Worm (Caenorhabditis elegans) whole organism, early embryonic: Measurements from ENCODE around the gene ehbp-1.

Experiments used
- B0310.2 ChIP-seq: sonication (generic microtip); optimal IDR thresholded peaks from 2 replicates; lab custom pipeline; 2016; ENCODE audit warnings: mild to moderate bottlenecking, missing genetic modification characterization, missing compliant biosample characterization
- F13C5.2 ChIP-seq: sonication (generic microtip); optimal IDR thresholded peaks from 2 replicates; lab custom pipeline; 2017; ENCODE audit warnings: mild to moderate bottlenecking, missing genetic modification characterization, inconsistent platforms, missing compliant biosample characterization
- aly-1 ChIP-seq: sonication (generic microtip); optimal IDR thresholded peaks from 2 replicates; lab custom pipeline; 2016; ENCODE audit warnings: missing genetic modification characterization, missing compliant biosample characterization
- ama-1 ChIP-seq: fragments of 150-350 bp; optimal IDR thresholded peaks from 2 replicates; lab custom pipeline; 2014
- ceh-13 ChIP-seq: fragments of 200-800 bp; sonication (Bioruptor generic); optimal IDR thresholded peaks from 2 replicates; lab custom pipeline; 2018; ENCODE audit warnings: mild to moderate bottlenecking, missing genetic modification characterization, missing compliant biosample characterization
- ceh-36 ChIP-seq: sonication (generic microtip); optimal IDR thresholded peaks from 2 replicates; lab custom pipeline; 2016; ENCODE audit warnings: missing genetic modification characterization, inconsistent platforms, missing compliant biosample characterization
- ets-7 ChIP-seq: sonication (generic microtip); optimal IDR thresholded peaks from 2 replicates; lab custom pipeline; 2016; ENCODE audit warnings: missing genotype, missing genetic modification characterization, missing compliant biosample characterization
- flt-1 ChIP-seq: fragments of 200-800 bp; sonication (Bioruptor generic); IDR thresholded peaks from 2 replicates; pipeline ENCODE4 v1.3.6; 2022; ENCODE audit warnings: missing genetic modification characterization, missing compliant biosample characterization
- hmbx-1 ChIP-seq: sonication (generic microtip); optimal IDR thresholded peaks from 2 replicates; lab custom pipeline; 2016; ENCODE audit warnings: mild to moderate bottlenecking, missing genetic modification characterization, missing compliant biosample characterization
- hmg-4 ChIP-seq: fragments of 200-800 bp; sonication (Bioruptor generic); optimal IDR thresholded peaks from 2 replicates; lab custom pipeline; 2018; ENCODE audit warnings: mild to moderate bottlenecking, missing genetic modification characterization, missing compliant biosample characterization
- hnd-1 ChIP-seq: sonication (generic microtip); optimal IDR thresholded peaks from 2 replicates; lab custom pipeline; 2016; ENCODE audit warnings: missing genetic modification characterization, missing compliant biosample characterization
- pes-1 ChIP-seq: fragments of 200-800 bp; sonication (Bioruptor generic); IDR thresholded peaks from 2 replicates; pipeline ENCODE4 v1.3.6; 2022; ENCODE audit warnings: missing genetic modification reagents, missing genetic modification characterization, missing compliant biosample characterization
- scrt-1 ChIP-seq: fragments of 200-800 bp; sonication (Bioruptor generic); IDR thresholded peaks from 2 replicates; pipeline ENCODE4 v1.3.6; 2022; ENCODE audit warnings: missing genetic modification characterization, missing compliant biosample characterization
- sea-1 ChIP-seq: fragments of 200-800 bp; sonication (Bioruptor generic); conservative IDR thresholded peaks from 2 replicates; pipeline ENCODE4 v1.3.6; 2022; ENCODE audit warnings: missing genetic modification characterization, missing compliant biosample characterization
- tbx-11 ChIP-seq: fragments of 200-800 bp; sonication (Bioruptor generic); IDR thresholded peaks from 2 replicates; pipeline ENCODE4 v1.3.6; 2022; ENCODE audit warnings: missing genetic modification characterization, missing compliant biosample characterization
- tbx-37 ChIP-seq: fragments of 200-800 bp; sonication (Bioruptor generic); conservative IDR thresholded peaks from 2 replicates; pipeline ENCODE4 v1.3.6; 2022; ENCODE audit warnings: missing genetic modification reagents, missing genetic modification characterization, missing compliant biosample characterization
- tra-4 ChIP-seq: sonication (generic microtip); optimal IDR thresholded peaks from 2 replicates; lab custom pipeline; 2017; ENCODE audit warnings: missing genetic modification characterization, missing compliant biosample characterization

Gene ehbp-1

ce11 chrV:9545238-9545709, 5.2 kb upstream of the ehbp-1 start, which contains the start of the genes his-35 and his-41:
his-35 (minus strand) TSS chrV:9545288.
his-41 (plus strand) TSS chrV:9545536.
- no peak for TF ChIP-seq hmbx-1 (tag; lab: Kevin White, UChicago)
- TF ChIP-seq ama-1 (lab: Kevin White, UChicago), result no peak
- no peak for TF ChIP-seq flt-1 (GFP tag; lab: Robert Waterston, UW)
- TF ChIP-seq tra-4 (tag; lab: Kevin White, UChicago), result no peak
- no peak for TF ChIP-seq tbx-37 (GFP tag; lab: Robert Waterston, UW)

ce11 chrV:9546042-9546581, 4.3 kb upstream of the ehbp-1 start, which contains the start of gene C50F4.6:
C50F4.6 (plus strand) TSS chrV:9546092.
- TF ChIP-seq hmg-4 (GFP tag; lab: Kevin White, UChicago), result no peak
- no peak for TF ChIP-seq ama-1 (lab: Kevin White, UChicago)
- no peak for TF ChIP-seq ceh-13
- TF ChIP-seq hnd-1 (tag; lab: Kevin White, UChicago), result no peak
- TF ChIP-seq pes-1 (GFP tag; lab: Robert Waterston, UW), result peak; percentile 58
- TF ChIP-seq hmbx-1 (tag; lab: Kevin White, UChicago), result no peak
- no peak for TF ChIP-seq F13C5.2 (tag; lab: Kevin White, UChicago)
- no peak for TF ChIP-seq ets-7
- no peak for TF ChIP-seq B0310.2

ce11 chrV:9546860-9547269, 3.6 kb upstream of the ehbp-1 start, which contains the start of gene his-37:
his-37 (plus strand) TSS chrV:9547105.
- no peak for TF ChIP-seq sea-1 (GFP tag; lab: Robert Waterston, UW)
- no peak for TF ChIP-seq aly-1 (tag; lab: Kevin White, UChicago)
- peak; percentile 16 for TF ChIP-seq hmbx-1 (tag; lab: Kevin White, UChicago)
- TF ChIP-seq pes-1 (GFP tag; lab: Robert Waterston, UW), result peak; percentile 53; the same call in 1 of the 2 replicates
- TF ChIP-seq tra-4 (tag; lab: Kevin White, UChicago), result peak; percentile 41
- TF ChIP-seq B0310.2, result no peak
- TF ChIP-seq flt-1 (GFP tag; lab: Robert Waterston, UW), result peak; percentile 61
- peak; percentile 64 for TF ChIP-seq hmg-4 (GFP tag; lab: Kevin White, UChicago)
- no peak for TF ChIP-seq scrt-1
- no peak for TF ChIP-seq ama-1 (lab: Kevin White, UChicago)
- TF ChIP-seq tbx-37 (GFP tag; lab: Robert Waterston, UW), result 0 out of 2 replicates have a peak, but pooled peaks have one; percentile 34
- TF ChIP-seq ceh-13, result no peak
- TF ChIP-seq tbx-11 (GFP tag; lab: Robert Waterston, UW), result no peak
- TF ChIP-seq F13C5.2 (tag; lab: Kevin White, UChicago), result peak; percentile 41
- no peak for TF ChIP-seq hnd-1 (tag; lab: Kevin White, UChicago)
- no peak for TF ChIP-seq ceh-36 (tag; lab: Kevin White, UChicago)
- no peak for TF ChIP-seq ets-7

- TF ChIP-seq ceh-13, result no peak
- TF ChIP-seq sea-1 (GFP tag; lab: Robert Waterston, UW), result no peak
- TF ChIP-seq scrt-1, result no peak
- TF ChIP-seq tbx-37 (GFP tag; lab: Robert Waterston, UW), result no peak
- no peak for TF ChIP-seq pes-1 (GFP tag; lab: Robert Waterston, UW)
- TF ChIP-seq ets-7, result no peak
- no peak for TF ChIP-seq ama-1 (lab: Kevin White, UChicago)
- no peak for TF ChIP-seq tbx-11 (GFP tag; lab: Robert Waterston, UW)
- TF ChIP-seq flt-1 (GFP tag; lab: Robert Waterston, UW), result no peak
- TF ChIP-seq aly-1 (tag; lab: Kevin White, UChicago), result no peak
- no peak for TF ChIP-seq hnd-1 (tag; lab: Kevin White, UChicago)
- no peak for TF ChIP-seq B0310.2
- no peak for TF ChIP-seq tra-4 (tag; lab: Kevin White, UChicago)
Measured at ce11 chrV:9549459-9549858, 985 bp upstream of the ehbp-1 start, which contains the start of gene nstp-10. nstp-10 (minus strand) TSS chrV:9549836.

- no peak for TF ChIP-seq ceh-13
- no peak for TF ChIP-seq sea-1 (GFP tag; lab: Robert Waterston, UW)
- TF ChIP-seq B0310.2, result no peak
- no peak for TF ChIP-seq tbx-11 (GFP tag; lab: Robert Waterston, UW)
- TF ChIP-seq hmbx-1 (tag; lab: Kevin White, UChicago), result no peak
Measured at ce11 chrV:9556668-9557067, 6.2 kb downstream of the ehbp-1 start.

- no peak for TF ChIP-seq F13C5.2 (tag; lab: Kevin White, UChicago)
- no peak for TF ChIP-seq hmg-4 (GFP tag; lab: Kevin White, UChicago)
- no peak for TF ChIP-seq hmbx-1 (tag; lab: Kevin White, UChicago)
- TF ChIP-seq ama-1 (lab: Kevin White, UChicago), result no peak
- TF ChIP-seq B0310.2, result no peak
- TF ChIP-seq tbx-11 (GFP tag; lab: Robert Waterston, UW), result no peak
- no peak for TF ChIP-seq aly-1 (tag; lab: Kevin White, UChicago)
- TF ChIP-seq hnd-1 (tag; lab: Kevin White, UChicago), result no peak
- no peak for TF ChIP-seq ceh-13
- TF ChIP-seq sea-1 (GFP tag; lab: Robert Waterston, UW), result no peak
- TF ChIP-seq pes-1 (GFP tag; lab: Robert Waterston, UW), result no peak
- no peak for TF ChIP-seq ets-7
- TF ChIP-seq tbx-37 (GFP tag; lab: Robert Waterston, UW), result no peak
- no peak for TF ChIP-seq tra-4 (tag; lab: Kevin White, UChicago)
- no peak for TF ChIP-seq ceh-36 (tag; lab: Kevin White, UChicago)
- no peak for TF ChIP-seq scrt-1
- TF ChIP-seq flt-1 (GFP tag; lab: Robert Waterston, UW), result no peak
Measured at ce11 chrV:9561624-9562179, 11.3 kb downstream of the ehbp-1 start, which contains the start of gene rgef-1. rgef-1 (minus strand) TSS chrV:9561674.

- no peak for TF ChIP-seq ama-1 (lab: Kevin White, UChicago)
- TF ChIP-seq hnd-1 (tag; lab: Kevin White, UChicago), result no peak
- no peak for TF ChIP-seq ceh-13
- no peak for TF ChIP-seq aly-1 (tag; lab: Kevin White, UChicago)
- TF ChIP-seq tbx-11 (GFP tag; lab: Robert Waterston, UW), result no peak
- no peak for TF ChIP-seq F13C5.2 (tag; lab: Kevin White, UChicago)
- TF ChIP-seq scrt-1, result no peak
- TF ChIP-seq pes-1 (GFP tag; lab: Robert Waterston, UW), result no peak
- TF ChIP-seq ets-7, result no peak
- no peak for TF ChIP-seq hmbx-1 (tag; lab: Kevin White, UChicago)
- TF ChIP-seq ceh-36 (tag; lab: Kevin White, UChicago), result no peak
- no peak for TF ChIP-seq tbx-37 (GFP tag; lab: Robert Waterston, UW)
- TF ChIP-seq B0310.2, result no peak
- TF ChIP-seq tra-4 (tag; lab: Kevin White, UChicago), result no peak
- no peak for TF ChIP-seq sea-1 (GFP tag; lab: Robert Waterston, UW)
- no peak for TF ChIP-seq flt-1 (GFP tag; lab: Robert Waterston, UW)
- no peak for TF ChIP-seq hmg-4 (GFP tag; lab: Kevin White, UChicago)
Measured at ce11 chrV:9563585-9563984, 13.1 kb downstream of the ehbp-1 start.
